Fruit fly (Drosophila melanogaster): ENCODE data around the gene Usf.

DNA sequence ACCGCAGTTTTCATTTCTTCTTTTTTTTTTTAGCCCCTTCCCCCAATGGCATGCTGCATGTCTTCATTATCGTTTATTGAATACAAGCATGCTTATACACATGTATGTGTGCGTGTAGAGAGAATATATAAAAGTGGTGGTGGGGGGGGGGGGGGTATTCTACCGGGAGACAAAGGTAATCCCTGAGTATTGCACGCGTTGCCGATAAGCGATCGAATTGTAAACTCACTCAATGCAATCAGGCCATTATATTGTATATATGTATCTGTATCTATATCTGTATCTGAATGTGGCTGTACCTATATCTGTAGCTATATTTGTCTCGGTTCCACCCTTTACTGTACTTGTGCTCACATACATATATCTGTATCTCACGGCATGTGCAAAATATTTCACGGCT is 43.7 kb upstream of the Usf start:
- no peak for TF ChIP-seq CG1620 (GFP tag; optimal IDR thresholded peaks at IDR 0.05)
- TF ChIP-seq cic (GFP tag; optimal IDR thresholded peaks at IDR 0.05) = no peak
- TF ChIP-seq toe (GFP tag; optimal IDR thresholded peaks at IDR 0.05) = no peak
- no peak for TF ChIP-seq bab1 (GFP tag; optimal IDR thresholded peaks at IDR 0.05)
- TF ChIP-seq kay (GFP tag; ENCODE audit: borderline replicate concordance) = no peak
- TF ChIP-seq Crg-1 (GFP tag; optimal IDR thresholded peaks at IDR 0.05) = no peak
- no peak for TF ChIP-seq CG12768 (GFP tag; optimal IDR thresholded peaks at IDR 0.05)
